Worm (Caenorhabditis elegans) whole organism, early embryonic: Measurements from ENCODE around the gene srz-94.

ENCODE experiments used
- B0310.2 ChIP-seq: sonication (generic microtip); optimal IDR thresholded peaks from 2 replicates; lab custom pipeline; 2016; ENCODE audit warnings: mild to moderate bottlenecking, missing genetic modification characterization, missing compliant biosample characterization
- ama-1 ChIP-seq: fragments of 150-350 bp; optimal IDR thresholded peaks from 2 replicates; lab custom pipeline; 2014
- ceh-13 ChIP-seq: fragments of 200-800 bp; sonication (Bioruptor generic); optimal IDR thresholded peaks from 2 replicates; lab custom pipeline; 2018; ENCODE audit warnings: mild to moderate bottlenecking, missing genetic modification characterization, missing compliant biosample characterization
- ceh-36 ChIP-seq: sonication (generic microtip); optimal IDR thresholded peaks from 2 replicates; lab custom pipeline; 2016; ENCODE audit warnings: missing genetic modification characterization, inconsistent platforms, missing compliant biosample characterization
- ets-7 ChIP-seq: sonication (generic microtip); optimal IDR thresholded peaks from 2 replicates; lab custom pipeline; 2016; ENCODE audit warnings: missing genotype, missing genetic modification characterization, missing compliant biosample characterization
- flt-1 ChIP-seq: fragments of 200-800 bp; sonication (Bioruptor generic); IDR thresholded peaks from 2 replicates; pipeline ENCODE4 v1.3.6; 2022; ENCODE audit warnings: missing genetic modification characterization, missing compliant biosample characterization
- hmg-4 ChIP-seq: fragments of 200-800 bp; sonication (Bioruptor generic); optimal IDR thresholded peaks from 2 replicates; lab custom pipeline; 2018; ENCODE audit warnings: mild to moderate bottlenecking, missing genetic modification characterization, missing compliant biosample characterization
- sea-1 ChIP-seq: fragments of 200-800 bp; sonication (Bioruptor generic); conservative IDR thresholded peaks from 2 replicates; pipeline ENCODE4 v1.3.6; 2022; ENCODE audit warnings: missing genetic modification characterization, missing compliant biosample characterization
- tbx-11 ChIP-seq: fragments of 200-800 bp; sonication (Bioruptor generic); IDR thresholded peaks from 2 replicates; pipeline ENCODE4 v1.3.6; 2022; ENCODE audit warnings: missing genetic modification characterization, missing compliant biosample characterization
- tra-4 ChIP-seq: sonication (generic microtip); optimal IDR thresholded peaks from 2 replicates; lab custom pipeline; 2017; ENCODE audit warnings: missing genetic modification characterization, missing compliant biosample characterization

DNA sequence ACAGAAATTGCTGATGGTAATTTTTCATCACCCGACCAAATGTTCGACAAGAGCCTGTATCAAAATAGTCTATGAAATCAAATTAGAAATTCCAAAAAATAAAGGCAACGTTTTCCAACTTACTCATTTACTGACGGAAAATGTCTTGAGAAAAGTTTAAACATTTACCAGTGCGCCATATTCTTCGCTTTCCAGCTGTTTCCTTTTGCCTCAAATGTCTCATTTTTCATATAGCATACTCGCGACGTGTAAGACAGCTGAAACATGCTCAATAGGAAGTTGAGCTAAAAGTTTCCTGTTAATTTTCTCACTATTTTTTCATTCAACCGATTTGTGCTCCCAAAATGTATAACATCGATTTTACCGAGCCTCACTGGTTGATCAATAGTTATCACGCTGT, 24.2 kb upstream of the srz-94 start, which contains the start of gene sri-66:
- TF ChIP-seq tbx-11 (GFP tag; lab: Robert Waterston, UW) (no peak), ama-1 (lab: Kevin White, UChicago) (no peak), ets-7 (tag; lab: Kevin White, UChicago) (no peak), B0310.2 (tag; lab: Kevin White, UChicago) (no peak), hmg-4 (no peak), tra-4 (no peak), ceh-13 (GFP tag; lab: Kevin White, UChicago) (no peak), ceh-36 (tag; lab: Kevin White, UChicago) (no peak), flt-1 (GFP tag; lab: Robert Waterston, UW) (no peak), sea-1 (GFP tag; lab: Robert Waterston, UW) (no peak)
